Fruit fly (Drosophila melanogaster) whole organism, embryonic: Measurements from ENCODE around the gene Spt6.

ENCODE experiments used
- ATbp ChIP-seq: fragments of 200-800 bp; sonication (Bioruptor generic); optimal IDR thresholded peaks from 2 replicates; lab custom pipeline; 2017; ENCODE audit warnings: missing biosample characterization, mild to moderate bottlenecking, missing genetic modification characterization, missing genetic modification reagents
- Awh ChIP-seq: fragments of 200-800 bp; sonication (Bioruptor generic); IDR thresholded peaks from 2 replicates; pipeline ENCODE4, ENCODE4 v1.3.6; 2022; ENCODE audit warnings: missing biosample characterization, missing genetic modification characterization
- CG10543 ChIP-seq: fragments of 200-800 bp; sonication (Bioruptor generic); optimal IDR thresholded peaks from 3 replicates; lab custom pipeline; 2017; ENCODE audit warnings: missing biosample characterization, mild to moderate bottlenecking, missing genetic modification characterization, moderate library complexity
- CG11695 ChIP-seq: fragments of 200-800 bp; sonication (Bioruptor generic); IDR thresholded peaks from 3 replicates; pipeline ENCODE4 v1.3.6; 2022; ENCODE audit warnings: missing biosample characterization, missing genetic modification characterization
- CG11723 ChIP-seq: fragments of 200-800 bp; sonication (Bioruptor generic); optimal IDR thresholded peaks from 2 replicates; lab custom pipeline; 2017; ENCODE audit warnings: missing biosample characterization, mild to moderate bottlenecking, missing genetic modification characterization
- CG12155 ChIP-seq: fragments of 200-800 bp; sonication (Bioruptor generic); optimal IDR thresholded peaks from 3 replicates; lab custom pipeline; 2016; ENCODE audit warnings: missing biosample characterization, missing genetic modification characterization
- CG13624 ChIP-seq: fragments of 200-800 bp; sonication (Bioruptor generic); optimal IDR thresholded peaks from 2 replicates; lab custom pipeline; 2016; ENCODE audit warnings: missing biosample characterization, missing genetic modification characterization
- CG13775 ChIP-seq: fragments of 200-800 bp; sonication (Bioruptor generic); optimal IDR thresholded peaks from 3 replicates; lab custom pipeline; 2017; ENCODE audit warnings: missing biosample characterization, mild to moderate bottlenecking, missing genetic modification characterization
- CG13894 ChIP-seq: fragments of 200-800 bp; sonication (Bioruptor generic); optimal IDR thresholded peaks from 3 replicates; lab custom pipeline; 2018; ENCODE audit warnings: missing biosample characterization, mild to moderate bottlenecking, missing genetic modification characterization, moderate library complexity
- CG14860 ChIP-seq: fragments of 200-800 bp; sonication (Bioruptor generic); IDR thresholded peaks from 3 replicates; pipeline ENCODE4 v1.3.6; 2022; ENCODE audit warnings: missing biosample characterization, missing genetic modification characterization; ENCODE audit not compliant: partially characterized antibody
- CG15514 ChIP-seq: fragments of 200-800 bp; sonication (Bioruptor generic); optimal IDR thresholded peaks from 3 replicates; lab custom pipeline; 2017; ENCODE audit warnings: missing biosample characterization, missing genetic modification characterization, mild to moderate bottlenecking, moderate library complexity, missing genetic modification reagents
- CG1602 ChIP-seq: fragments of 200-800 bp; sonication (Bioruptor generic); optimal IDR thresholded peaks from 3 replicates; lab custom pipeline; 2016; ENCODE audit warnings: missing biosample characterization, missing genetic modification characterization
- CG1647 ChIP-seq: fragments of 200-800 bp; sonication (Bioruptor generic); optimal IDR thresholded peaks from 3 replicates; lab custom pipeline; 2016; ENCODE audit warnings: missing biosample characterization, missing genetic modification characterization
- CG17568 ChIP-seq: fragments of 200-800 bp; sonication (Bioruptor generic); optimal IDR thresholded peaks from 2 replicates; lab custom pipeline; 2018; ENCODE audit warnings: missing biosample characterization, mild to moderate bottlenecking, missing genetic modification characterization, moderate library complexity
- CG2116 ChIP-seq: fragments of 200-800 bp; sonication (Bioruptor generic); optimal IDR thresholded peaks from 3 replicates; lab custom pipeline; 2018; ENCODE audit warnings: missing biosample characterization, mild to moderate bottlenecking, missing genetic modification characterization
- CG2120 ChIP-seq: fragments of 200-800 bp; sonication (Bioruptor generic); optimal IDR thresholded peaks from 3 replicates; lab custom pipeline; 2016; ENCODE audit warnings: missing biosample characterization, missing genetic modification characterization
- CG31388 ChIP-seq: fragments of 200-800 bp; sonication (Bioruptor generic); optimal IDR thresholded peaks from 2 replicates; lab custom pipeline; 2016; ENCODE audit warnings: missing biosample characterization, missing genetic modification characterization
- CG3726 ChIP-seq: fragments of 200-800 bp; sonication (Bioruptor generic); IDR thresholded peaks from 3 replicates; pipeline ENCODE4, ENCODE4 v1.3.6; 2022; ENCODE audit warnings: missing biosample characterization, missing genetic modification characterization
- CG4854 ChIP-seq: fragments of 200-800 bp; sonication (Bioruptor generic); optimal IDR thresholded peaks from 2 replicates; lab custom pipeline; 2016; ENCODE audit warnings: missing biosample characterization, missing genetic modification characterization, inconsistent platforms
- CG9932 ChIP-seq: fragments of 200-800 bp; sonication (Bioruptor generic); IDR thresholded peaks from 2 replicates; pipeline ENCODE4 v1.3.6; 2022; ENCODE audit warnings: missing biosample characterization, missing genetic modification characterization
- CkIIα-i1 ChIP-seq: fragments of 200-800 bp; sonication (Bioruptor generic); IDR thresholded peaks from 2 replicates; pipeline ENCODE4 v1.3.6; 2022; ENCODE audit warnings: missing biosample characterization, missing genetic modification characterization
- Dip2 ChIP-seq: fragments of 200-800 bp; sonication (Bioruptor generic); IDR thresholded peaks from 2 replicates; pipeline ENCODE4 v1.3.6; 2022; ENCODE audit warnings: missing biosample characterization, missing genetic modification characterization
- GATAe ChIP-seq: fragments of 200-800 bp; sonication (Bioruptor generic); conservative IDR thresholded peaks from 2 replicates; pipeline ENCODE4 v1.3.6; 2022; ENCODE audit warnings: missing biosample characterization, missing genetic modification characterization
- MESR4 ChIP-seq: fragments of 200-800 bp; sonication (Bioruptor generic); optimal IDR thresholded peaks from 2 replicates; lab custom pipeline; 2018; ENCODE audit warnings: missing biosample characterization, mild to moderate bottlenecking, missing genetic modification characterization, moderate library complexity
- Mes4 ChIP-seq: fragments of 200-800 bp; sonication (Bioruptor generic); optimal IDR thresholded peaks from 2 replicates; lab custom pipeline; 2016; ENCODE audit warnings: missing biosample characterization, missing genetic modification characterization
- NC2β ChIP-seq: fragments of 200-800 bp; sonication (Bioruptor generic); optimal IDR thresholded peaks from 2 replicates; lab custom pipeline; 2016; ENCODE audit warnings: missing biosample characterization, missing genetic modification characterization
- NfI ChIP-seq: fragments of 200-800 bp; sonication (Bioruptor generic); optimal IDR thresholded peaks from 3 replicates; lab custom pipeline; 2018; ENCODE audit warnings: missing biosample characterization, mild to moderate bottlenecking, missing genetic modification characterization, moderate library complexity
- Poxn ChIP-seq: fragments of 200-800 bp; sonication (Bioruptor generic); IDR thresholded peaks from 2 replicates; pipeline ENCODE4 v1.3.6; 2022; ENCODE audit warnings: missing biosample characterization, missing genetic modification characterization
- Ravus ChIP-seq: fragments of 200-800 bp; sonication (Bioruptor generic); IDR thresholded peaks from 2 replicates; pipeline ENCODE4 v1.3.6; 2022; ENCODE audit warnings: missing biosample characterization, missing genetic modification characterization
- Tbp ChIP-seq: fragments of >200 bp; optimal IDR thresholded peaks from 2 replicates; lab custom pipeline; 2018; ENCODE audit warnings: missing biosample characterization, missing genetic modification characterization
- Xrp1 ChIP-seq: fragments of 200-800 bp; sonication (Bioruptor generic); IDR thresholded peaks from 2 replicates; pipeline ENCODE4 v1.3.6; 2022; ENCODE audit warnings: missing biosample characterization, missing genetic modification characterization
- al ChIP-seq: fragments of 200-800 bp; sonication (Bioruptor generic); IDR thresholded peaks from 2 replicates; pipeline ENCODE4 v1.3.6; 2022; ENCODE audit warnings: missing biosample characterization, missing genetic modification characterization
- ap ChIP-seq: fragments of 200-800 bp; sonication (Bioruptor generic); IDR thresholded peaks from 2 replicates; pipeline ENCODE4 v1.3.6; 2022; ENCODE audit warnings: missing biosample characterization, missing genetic modification characterization
- chm ChIP-seq: fragments of 200-800 bp; sonication (Bioruptor generic); IDR thresholded peaks from 2 replicates; pipeline ENCODE4 v1.3.6; 2022; ENCODE audit warnings: missing biosample characterization, missing genetic modification characterization
- croc ChIP-seq: fragments of 200-800 bp; sonication (Bioruptor generic); conservative IDR thresholded peaks from 3 replicates; pipeline ENCODE4 v1.3.6; 2022; ENCODE audit warnings: missing biosample characterization, missing genetic modification characterization
- da ChIP-seq: fragments of 200-800 bp; sonication (Bioruptor generic); optimal IDR thresholded peaks from 2 replicates; lab custom pipeline; 2016; ENCODE audit warnings: missing biosample characterization, missing genetic modification characterization
- dimm ChIP-seq: fragments of 200-800 bp; sonication (Bioruptor generic); IDR thresholded peaks from 2 replicates; pipeline ENCODE4 v1.3.6; 2022; ENCODE audit warnings: missing biosample characterization, missing genetic modification characterization
- dysf ChIP-seq: fragments of 200-800 bp; sonication (Bioruptor generic); IDR thresholded peaks from 3 replicates; pipeline ENCODE4 v1.3.6; 2022; ENCODE audit warnings: missing biosample characterization, missing genetic modification characterization
- fd96Cb ChIP-seq: fragments of 200-800 bp; sonication (Bioruptor generic); optimal IDR thresholded peaks from 2 replicates; lab custom pipeline; 2018; ENCODE audit warnings: missing biosample characterization, mild to moderate bottlenecking, missing genetic modification characterization, moderate library complexity
- ham ChIP-seq: fragments of 200-800 bp; sonication (Bioruptor generic); IDR thresholded peaks from 2 replicates; pipeline ENCODE4 v1.3.6; 2022; ENCODE audit warnings: missing biosample characterization, missing genetic modification characterization
- jing ChIP-seq: fragments of 200-800 bp; sonication (Bioruptor generic); optimal IDR thresholded peaks from 2 replicates; lab custom pipeline; 2018; ENCODE audit warnings: missing biosample characterization, mild to moderate bottlenecking, missing genetic modification characterization
- nau ChIP-seq: fragments of 200-800 bp; sonication (Bioruptor generic); optimal IDR thresholded peaks from 3 replicates; lab custom pipeline; 2017; ENCODE audit warnings: missing biosample characterization, mild to moderate bottlenecking, missing genetic modification characterization, missing genetic modification reagents
- odd ChIP-seq: fragments of 200-800 bp; sonication (Bioruptor generic); optimal IDR thresholded peaks from 2 replicates; lab custom pipeline; 2017; ENCODE audit warnings: missing biosample characterization, mild to moderate bottlenecking, missing genetic modification characterization
- pb ChIP-seq: fragments of 200-800 bp; sonication (Bioruptor generic); optimal IDR thresholded peaks from 3 replicates; lab custom pipeline; 2016; ENCODE audit warnings: missing biosample characterization, missing genetic modification characterization
- prd ChIP-seq, 3 experiments: fragments of >200 bp in 2 of 3; fragments of 200-800 bp in 1 of 3; sonication (Bioruptor generic) in 1 of 3; optimal IDR thresholded peaks in 2 of 3; IDR thresholded peaks in 1 of 3; 2 replicates in 2 of 3; 3 replicates in 1 of 3; pipeline versions ENCODE4 v1.3.6 to Lab custom; 2017 to 2022; ENCODE audit warnings: missing biosample characterization in 1 of 3, missing genetic modification characterization in 1 of 3
- shn ChIP-seq: fragments of 200-800 bp; sonication (Bioruptor generic); optimal IDR thresholded peaks from 3 replicates; lab custom pipeline; 2016; ENCODE audit warnings: missing biosample characterization, missing genetic modification characterization
- sisA ChIP-seq: fragments of 200-800 bp; sonication (Bioruptor generic); IDR thresholded peaks from 2 replicates; pipeline ENCODE4 v1.3.6; 2022; ENCODE audit warnings: missing biosample characterization, missing genetic modification characterization
- slou ChIP-seq: fragments of 200-800 bp; sonication (Bioruptor generic); optimal IDR thresholded peaks from 3 replicates; lab custom pipeline; 2016; ENCODE audit warnings: missing biosample characterization, missing genetic modification characterization
- stc ChIP-seq: fragments of 200-800 bp; sonication (Bioruptor generic); IDR thresholded peaks from 2 replicates; pipeline ENCODE4 v1.3.6; 2022; ENCODE audit warnings: missing biosample characterization, missing genetic modification characterization
- tio ChIP-seq: fragments of 200-800 bp; sonication (Bioruptor generic); optimal IDR thresholded peaks from 2 replicates; lab custom pipeline; 2017; ENCODE audit warnings: missing biosample characterization, missing genetic modification characterization, inconsistent platforms

Gene Spt6

dm6 chrX:6316858-6317474, 49.4 kb downstream of the Spt6 start (continued):
- TF ChIP-seq CkIIα-i1 (GFP tag; lab: Robert Waterston, UW), result no peak
- TF ChIP-seq jing, result no peak
- TF ChIP-seq NfI, result peak; percentile 48
- TF ChIP-seq CG11723, result no peak
- TF ChIP-seq Xrp1 (GFP tag; lab: Robert Waterston, UW), result peak; percentile 70
- peak; percentile 41 for TF ChIP-seq CG13775 (GFP tag; lab: Kevin White, UChicago)
- TF ChIP-seq CG12155 (GFP tag; lab: Kevin White, UChicago), result no peak
- TF ChIP-seq Ravus, result peak; percentile 3; the same call in 1 of the 2 replicates
- no peak for TF ChIP-seq CG4854 (GFP tag; lab: Kevin White, UChicago)
- TF ChIP-seq CG1647 (GFP tag; lab: Kevin White, UChicago), result no peak
- TF ChIP-seq slou (GFP tag; lab: Kevin White, UChicago), result peak; percentile 1
- TF ChIP-seq CG11695, result peak; percentile 79
- no peak for TF ChIP-seq da
- peak; percentile 55 for TF ChIP-seq CG15514 (GFP tag; lab: Kevin White, UChicago)
- no peak for TF ChIP-seq CG17568
- TF ChIP-seq MESR4 (GFP tag; lab: Kevin White, UChicago), result no peak
- no peak for TF ChIP-seq Mes4
- TF ChIP-seq fd96Cb (tag; lab: Kevin White, UChicago), result peak; percentile 42
- TF ChIP-seq CG9932, result peak; percentile 69
- TF ChIP-seq croc, result 0 out of 3 replicates have a peak, but pooled peaks have one; percentile 23
- no peak for TF ChIP-seq NC2β (GFP tag; lab: Kevin White, UChicago)
- TF ChIP-seq tio (GFP tag; lab: Kevin White, UChicago), result no peak
- no peak for TF ChIP-seq CG31388 (GFP tag; lab: Kevin White, UChicago)
- TF ChIP-seq Dip2 (GFP tag; lab: Robert Waterston, UW), result no peak
- TF ChIP-seq CG10543 (GFP tag; lab: Kevin White, UChicago), result peak; percentile 66
- TF ChIP-seq prd (optimal IDR thresholded peaks at IDR 0.05; lab: Kevin White, UChicago), result no peak
- peak; percentile 75 for TF ChIP-seq prd (GFP tag; IDR thresholded peaks at IDR 0.05; lab: Robert Waterston, UW)
- peak; percentile 35 for TF ChIP-seq pb (GFP tag; lab: Kevin White, UChicago)
- no peak for TF ChIP-seq shn (GFP tag; lab: Kevin White, UChicago)
- TF ChIP-seq Tbp (GFP tag; lab: Kevin White, UChicago), result no peak
- no peak for TF ChIP-seq nau (GFP tag; lab: Kevin White, UChicago)
- peak; percentile 68 for TF ChIP-seq stc (GFP tag; lab: Robert Waterston, UW)
- TF ChIP-seq CG13894 (tag; lab: Kevin White, UChicago), result peak; percentile 71
- peak; percentile 64 for TF ChIP-seq sisA
- peak; percentile 82 for TF ChIP-seq dysf (GFP tag; lab: Robert Waterston, UW)
- TF ChIP-seq GATAe (GFP tag; lab: Robert Waterston, UW), result no peak; the same call in 1 of the 2 replicates
- TF ChIP-seq CG2120, result peak; percentile 83
- peak; percentile 50; the same call in 1 of the 2 replicates for TF ChIP-seq Awh (GFP tag; lab: Robert Waterston, UW)
- TF ChIP-seq odd (GFP tag; lab: Kevin White, UChicago), result peak; percentile 49
- peak; percentile 29; the same call in 1 of the 2 replicates for TF ChIP-seq Poxn (GFP tag; lab: Robert Waterston, UW)
- no peak for TF ChIP-seq CG1602 (GFP tag; lab: Kevin White, UChicago)
- peak; percentile 51 for TF ChIP-seq ATbp (GFP tag; lab: Kevin White, UChicago)
- peak; percentile 51 for TF ChIP-seq ap (GFP tag; lab: Robert Waterston, UW)
- peak; percentile 34 for TF ChIP-seq CG13624 (GFP tag; lab: Kevin White, UChicago)
- TF ChIP-seq al, result peak; percentile 48; the same call in 1 of the 2 replicates
- peak; percentile 66; the same call in 1 of the 2 replicates for TF ChIP-seq chm (GFP tag; lab: Robert Waterston, UW)
- TF ChIP-seq CG14860 (GFP tag; lab: Robert Waterston, UW), result no peak
- 0 out of 2 replicates have a peak, but pooled peaks have one; percentile 29 for TF ChIP-seq dimm (GFP tag; lab: Robert Waterston, UW)
- no peak for TF ChIP-seq CG3726
- no peak for TF ChIP-seq CG2116
- no peak; the same call in 1 of the 2 replicates for TF ChIP-seq ham
